In genomic region chr3R:9762955-9763931, dm6 we compare ENCODE assay signal across 5 fruit fly cellular contexts.
TF ChIP-seq lines count a peak whose summit lies in the region.

Snap24 (minus strand) TSS chr3R:9763150.
CG8478 (plus strand) TSS chr3R:9763650.

- TF ChIP-seq CTCF in whole organism, embryonic (GFP tag; optimal IDR thresholded peaks at IDR 0.05; lab: Kevin White, UChicago) = no peak

TF ChIP-seq in whole organism, adult, 20 proteins besides CTCF, POLR2A, EP300 and RAD21:
- TF ChIP-seq CG11617 (GFP tag; optimal IDR thresholded peaks at IDR 0.05; lab: Kevin White, UChicago) = peak; percentile 1
- peak; percentile 25 for TF ChIP-seq Mnt (GFP tag; optimal IDR thresholded peaks at IDR 0.05; lab: Kevin White, UChicago)
- peak; percentile 0 for TF ChIP-seq tj (GFP tag; optimal IDR thresholded peaks at IDR 0.05; lab: Kevin White, UChicago)
- no peak for TF ChIP-seq CG33017 (tag; optimal IDR thresholded peaks at IDR 0.05; lab: Kevin White, UChicago)
- TF ChIP-seq CG7045 (GFP tag; optimal IDR thresholded peaks at IDR 0.05; lab: Kevin White, UChicago) = no peak
- no peak for TF ChIP-seq Crg-1 (GFP tag; optimal IDR thresholded peaks at IDR 0.05; lab: Kevin White, UChicago)
- peak; percentile 51 for TF ChIP-seq pad (GFP tag; optimal IDR thresholded peaks at IDR 0.05; lab: Kevin White, UChicago)
- TF ChIP-seq bab1 (GFP tag; optimal IDR thresholded peaks at IDR 0.05; lab: Kevin White, UChicago) = peak; percentile 9

TF ChIP-seq in whole organism, embryonic, 481 proteins besides CTCF, POLR2A, EP300 and RAD21 (continues in another document):
- TF ChIP-seq CG31224 (GFP tag; IDR thresholded peaks at IDR 0.05; lab: Robert Waterston, UW) (no peak), ab (GFP tag; optimal IDR thresholded peaks at IDR 0.05; lab: Kevin White, UChicago) (no peak), ato (GFP tag; IDR thresholded peaks at IDR 0.05; lab: Robert Waterston, UW; ENCODE audit: partially characterized antibody) (peak; percentile 80), CG14860 (GFP tag; IDR thresholded peaks at IDR 0.05; lab: Robert Waterston, UW; ENCODE audit: partially characterized antibody) (peak; percentile 64; the same call in 2 of the 3 replicates), ssp (GFP tag; IDR thresholded peaks at IDR 0.05; lab: Robert Waterston, UW) (peak; percentile 92), CG7271 (tag; optimal IDR thresholded peaks at IDR 0.05; lab: Kevin White, UChicago) (no peak), CG4617 (GFP tag; optimal IDR thresholded peaks at IDR 0.05; lab: Kevin White, UChicago; ENCODE audit: borderline replicate concordance) (peak; percentile 40), gcm (GFP tag; optimal IDR thresholded peaks at IDR 0.05; lab: Kevin White, UChicago) (no peak), ash1 (GFP tag; optimal IDR thresholded peaks at IDR 0.05; lab: Kevin White, UChicago) (no peak), emc (GFP tag; optimal IDR thresholded peaks at IDR 0.05; lab: Kevin White, UChicago) (no peak), chm (GFP tag; IDR thresholded peaks at IDR 0.05; lab: Robert Waterston, UW) (no peak), CG33557 (GFP tag; optimal IDR thresholded peaks at IDR 0.05; lab: Kevin White, UChicago) (no peak), CG1603 (tag; optimal IDR thresholded peaks at IDR 0.05; lab: Kevin White, UChicago) (peak; percentile 17), Myb (GFP tag; optimal IDR thresholded peaks at IDR 0.05; lab: Kevin White, UChicago) (peak; percentile 75), jigr1 (GFP tag; IDR thresholded peaks at IDR 0.05; lab: Robert Waterston, UW) (no peak), CG15011 (GFP tag; optimal IDR thresholded peaks at IDR 0.05; lab: Kevin White, UChicago) (no peak), Jarid2 (GFP tag; optimal IDR thresholded peaks at IDR 0.05; lab: Kevin White, UChicago) (no peak), mirr (GFP tag; optimal IDR thresholded peaks at IDR 0.05; lab: Kevin White, UChicago) (no peak), ewg (GFP tag; optimal IDR thresholded peaks at IDR 0.05; lab: Kevin White, UChicago) (peak; percentile 47), amos (GFP tag; IDR thresholded peaks at IDR 0.05; lab: Robert Waterston, UW; ENCODE audit: partially characterized antibody) (peak; percentile 88)

TF ChIP-seq in whole organism, prepupa, 60 proteins besides CTCF, POLR2A, EP300 and RAD21:
- peak; percentile 61 for TF ChIP-seq Eip78C (GFP tag; lab: Kevin White, UChicago)
- no peak for TF ChIP-seq fd59A (GFP tag; optimal IDR thresholded peaks at IDR 0.05; lab: Kevin White, UChicago)
- peak; percentile 44 for TF ChIP-seq topi (GFP tag; optimal IDR thresholded peaks at IDR 0.05; lab: Kevin White, UChicago)
- peak; percentile 13 for TF ChIP-seq CG3032 (tag; optimal IDR thresholded peaks at IDR 0.05; lab: Kevin White, UChicago)

TF ChIP-seq in whole organism, pupa, 21 proteins besides CTCF, POLR2A, EP300 and RAD21:
- TF ChIP-seq CG9948 (tag; optimal IDR thresholded peaks at IDR 0.05; lab: Kevin White, UChicago) (peak; percentile 28), CG13204 (GFP tag; optimal IDR thresholded peaks at IDR 0.05; lab: Kevin White, UChicago) (no peak), Snoo (tag; optimal IDR thresholded peaks at IDR 0.05; lab: Kevin White, UChicago) (peak; percentile 12), CG8159 (tag; optimal IDR thresholded peaks at IDR 0.05; lab: Kevin White, UChicago) (no peak), CG17806 (tag; optimal IDR thresholded peaks at IDR 0.05; lab: Kevin White, UChicago) (no peak), Pif1A (GFP tag; optimal IDR thresholded peaks at IDR 0.05; lab: Kevin White, UChicago) (no peak), CG14655 (GFP tag; optimal IDR thresholded peaks at IDR 0.05; lab: Kevin White, UChicago) (no peak), CG32121 (GFP tag; IDR thresholded peaks at IDR 0.05; lab: Robert Waterston, UW) (no peak)

TF ChIP-seq in whole organism, wandering third instar larva, 38 proteins besides CTCF, POLR2A, EP300 and RAD21:
- TF ChIP-seq Rel (GFP tag; optimal IDR thresholded peaks at IDR 0.05; lab: Kevin White, UChicago) = no peak
- peak; percentile 31 for TF ChIP-seq Rel (tag; optimal IDR thresholded peaks at IDR 0.05; lab: Kevin White, UChicago)
- no peak for TF ChIP-seq Dfd (GFP tag; optimal IDR thresholded peaks at IDR 0.05; lab: Kevin White, UChicago)
- peak; percentile 2 for TF ChIP-seq Myc (optimal IDR thresholded peaks at IDR 0.05; lab: Kevin White, UChicago)
- peak; percentile 64 for TF ChIP-seq Jra (GFP tag; optimal IDR thresholded peaks at IDR 0.05; lab: Kevin White, UChicago)
- peak; percentile 8 for TF ChIP-seq N (GFP tag; optimal IDR thresholded peaks at IDR 0.05; lab: Kevin White, UChicago)
